Fruit fly (Drosophila melanogaster): ENCODE measurements around the gene bur.
A peak's percentile ranks its signal among the peaks of the same experiment; 100 is the strongest.

The bur gene

DNA sequence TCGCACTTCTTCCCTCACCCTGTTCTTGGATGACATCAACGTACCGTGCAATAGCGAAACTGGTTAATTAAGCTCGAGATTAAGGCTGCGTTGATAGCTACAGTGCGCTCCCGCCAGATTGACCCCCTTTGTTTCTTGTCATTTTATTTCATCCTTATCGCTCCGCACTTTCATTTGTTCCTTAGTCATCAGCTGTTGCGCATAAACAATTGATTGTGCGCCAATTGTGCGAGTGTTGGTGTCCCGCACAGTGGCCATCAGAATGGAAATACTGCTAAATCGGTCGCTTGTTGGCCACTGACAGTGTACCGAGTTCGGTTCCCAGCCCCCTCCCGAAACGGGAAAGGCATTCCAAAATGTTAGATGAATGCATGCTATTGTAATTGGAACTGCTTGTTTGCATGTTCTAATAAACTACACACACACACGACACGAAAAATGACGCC lies 40.2 kb upstream of the bur start (continued):
- TF ChIP-seq rib (GFP tag; IDR thresholded peaks at IDR 0.05) (peak; percentile 17; the same call in 1 of the 2 replicates), dmrt11E (tag; optimal IDR thresholded peaks at IDR 0.05) (no peak), CG9817 (tag; optimal IDR thresholded peaks at IDR 0.05) (no peak), CG10274 (GFP tag; optimal IDR thresholded peaks at IDR 0.05) (no peak), CG1832 (GFP tag; optimal IDR thresholded peaks at IDR 0.05) (no peak), CG17359 (tag; optimal IDR thresholded peaks at IDR 0.05) (no peak), CG2120 (GFP tag; optimal IDR thresholded peaks at IDR 0.05) (peak; percentile 6), lmd (GFP tag; IDR thresholded peaks at IDR 0.05) (peak; percentile 23; the same call in 1 of the 2 replicates), vvl (GFP tag; IDR thresholded peaks at IDR 0.05) (no peak), org-1 (GFP tag; optimal IDR thresholded peaks at IDR 0.05) (no peak), Eip74EF (GFP tag; optimal IDR thresholded peaks at IDR 0.05) (no peak), CG6683 (GFP tag; optimal IDR thresholded peaks at IDR 0.05) (no peak), Fer3 (tag; optimal IDR thresholded peaks at IDR 0.05) (no peak), CG5953 (GFP tag; IDR thresholded peaks at IDR 0.05) (no peak), CG3281 (GFP tag; optimal IDR thresholded peaks at IDR 0.05) (peak; percentile 36), pfk (GFP tag; optimal IDR thresholded peaks at IDR 0.05) (peak; percentile 42), CG5180 (GFP tag; optimal IDR thresholded peaks at IDR 0.05) (no peak), CG8478 (optimal IDR thresholded peaks at IDR 0.05) (no peak), sens (GFP tag) (peak; percentile 70), CG14965 (GFP tag; optimal IDR thresholded peaks at IDR 0.05; ENCODE audit: borderline replicate concordance) (no peak), HLH4C (GFP tag; IDR thresholded peaks at IDR 0.05; ENCODE audit: partially characterized antibody) (no peak), CG6854 (GFP tag; optimal IDR thresholded peaks at IDR 0.05) (no peak), CrebB (tag; optimal IDR thresholded peaks at IDR 0.05) (no peak), Dll (GFP tag; IDR thresholded peaks at IDR 0.05; ENCODE audit: partially characterized antibody) (no peak), CG9932 (GFP tag; IDR thresholded peaks at IDR 0.05) (no peak), stc (GFP tag; IDR thresholded peaks at IDR 0.05) (peak; percentile 29; the same call in 1 of the 2 replicates), CG1602 (GFP tag; optimal IDR thresholded peaks at IDR 0.05) (no peak), CG8944 (GFP tag; optimal IDR thresholded peaks at IDR 0.05) (no peak), CG11085 (GFP tag; IDR thresholded peaks at IDR 0.05) (no peak), CG6791 (GFP tag; IDR thresholded peaks at IDR 0.05; ENCODE audit: partially characterized antibody) (0 out of 3 replicates have a peak, but pooled peaks have one; percentile 23), CG16863 (GFP tag; optimal IDR thresholded peaks at IDR 0.05) (no peak), croc (GFP tag; conservative IDR thresholded peaks at IDR 0.05) (no peak), Dbx (GFP tag; IDR thresholded peaks at IDR 0.05) (peak; percentile 28; the same call in 1 of the 3 replicates), fd3F (GFP tag; optimal IDR thresholded peaks at IDR 0.05) (no peak), CG6813 (GFP tag; optimal IDR thresholded peaks at IDR 0.05) (peak; percentile 3), Atf6 (GFP tag; IDR thresholded peaks at IDR 0.05) (no peak), CG6254 (GFP tag; optimal IDR thresholded peaks at IDR 0.05) (no peak), CG18476 (GFP tag; optimal IDR thresholded peaks at IDR 0.05) (no peak), CG7928 (GFP tag; optimal IDR thresholded peaks at IDR 0.05) (no peak), CG11723 (GFP tag; optimal IDR thresholded peaks at IDR 0.05) (no peak), Bgb (GFP tag; IDR thresholded peaks at IDR 0.05; ENCODE audit: partially characterized antibody) (peak; percentile 41; the same call in 1 of the 2 replicates), z (GFP tag; IDR thresholded peaks at IDR 0.05) (no peak), CG9437 (GFP tag; optimal IDR thresholded peaks at IDR 0.05) (no peak), CG1603 (tag; optimal IDR thresholded peaks at IDR 0.05) (peak; percentile 25), CG14441 (GFP tag; IDR thresholded peaks at IDR 0.05) (no peak), TFAM (GFP tag; optimal IDR thresholded peaks at IDR 0.05) (no peak), CG12744 (GFP tag; optimal IDR thresholded peaks at IDR 0.05) (no peak), cato (GFP tag; optimal IDR thresholded peaks at IDR 0.05; ENCODE audit: borderline replicate concordance) (no peak), chinmo (GFP tag; IDR thresholded peaks at IDR 0.05; ENCODE audit: partially characterized antibody) (0 out of 4 replicates have a peak, but pooled peaks have one; percentile 61), Rfx (GFP tag; IDR thresholded peaks at IDR 0.05) (peak; percentile 21; the same call in 1 of the 2 replicates)

All from whole organism, embryonic.